Worm (Caenorhabditis elegans) whole organism, early embryonic: ENCODE data around the gene srx-96.

ENCODE experiments used
- B0310.2 ChIP-seq: sonication (generic microtip); optimal IDR thresholded peaks from 2 replicates; lab custom pipeline; 2016; ENCODE audit warnings: mild to moderate bottlenecking, missing genetic modification characterization, missing compliant biosample characterization
- F13C5.2 ChIP-seq: sonication (generic microtip); optimal IDR thresholded peaks from 2 replicates; lab custom pipeline; 2017; ENCODE audit warnings: mild to moderate bottlenecking, missing genetic modification characterization, inconsistent platforms, missing compliant biosample characterization
- aly-1 ChIP-seq: sonication (generic microtip); optimal IDR thresholded peaks from 2 replicates; lab custom pipeline; 2016; ENCODE audit warnings: missing genetic modification characterization, missing compliant biosample characterization
- ama-1 ChIP-seq: fragments of 150-350 bp; optimal IDR thresholded peaks from 2 replicates; lab custom pipeline; 2014
- ceh-13 ChIP-seq: fragments of 200-800 bp; sonication (Bioruptor generic); optimal IDR thresholded peaks from 2 replicates; lab custom pipeline; 2018; ENCODE audit warnings: mild to moderate bottlenecking, missing genetic modification characterization, missing compliant biosample characterization
- ceh-36 ChIP-seq: sonication (generic microtip); optimal IDR thresholded peaks from 2 replicates; lab custom pipeline; 2016; ENCODE audit warnings: missing genetic modification characterization, inconsistent platforms, missing compliant biosample characterization
- ets-7 ChIP-seq: sonication (generic microtip); optimal IDR thresholded peaks from 2 replicates; lab custom pipeline; 2016; ENCODE audit warnings: missing genotype, missing genetic modification characterization, missing compliant biosample characterization
- flt-1 ChIP-seq: fragments of 200-800 bp; sonication (Bioruptor generic); IDR thresholded peaks from 2 replicates; pipeline ENCODE4 v1.3.6; 2022; ENCODE audit warnings: missing genetic modification characterization, missing compliant biosample characterization
- hmbx-1 ChIP-seq: sonication (generic microtip); optimal IDR thresholded peaks from 2 replicates; lab custom pipeline; 2016; ENCODE audit warnings: mild to moderate bottlenecking, missing genetic modification characterization, missing compliant biosample characterization
- hmg-4 ChIP-seq: fragments of 200-800 bp; sonication (Bioruptor generic); optimal IDR thresholded peaks from 2 replicates; lab custom pipeline; 2018; ENCODE audit warnings: mild to moderate bottlenecking, missing genetic modification characterization, missing compliant biosample characterization
- hnd-1 ChIP-seq: sonication (generic microtip); optimal IDR thresholded peaks from 2 replicates; lab custom pipeline; 2016; ENCODE audit warnings: missing genetic modification characterization, missing compliant biosample characterization
- pes-1 ChIP-seq: fragments of 200-800 bp; sonication (Bioruptor generic); IDR thresholded peaks from 2 replicates; pipeline ENCODE4 v1.3.6; 2022; ENCODE audit warnings: missing genetic modification reagents, missing genetic modification characterization, missing compliant biosample characterization
- scrt-1 ChIP-seq: fragments of 200-800 bp; sonication (Bioruptor generic); IDR thresholded peaks from 2 replicates; pipeline ENCODE4 v1.3.6; 2022; ENCODE audit warnings: missing genetic modification characterization, missing compliant biosample characterization
- sea-1 ChIP-seq: fragments of 200-800 bp; sonication (Bioruptor generic); conservative IDR thresholded peaks from 2 replicates; pipeline ENCODE4 v1.3.6; 2022; ENCODE audit warnings: missing genetic modification characterization, missing compliant biosample characterization
- tbx-11 ChIP-seq: fragments of 200-800 bp; sonication (Bioruptor generic); IDR thresholded peaks from 2 replicates; pipeline ENCODE4 v1.3.6; 2022; ENCODE audit warnings: missing genetic modification characterization, missing compliant biosample characterization
- tbx-37 ChIP-seq: fragments of 200-800 bp; sonication (Bioruptor generic); conservative IDR thresholded peaks from 2 replicates; pipeline ENCODE4 v1.3.6; 2022; ENCODE audit warnings: missing genetic modification reagents, missing genetic modification characterization, missing compliant biosample characterization
- tra-4 ChIP-seq: sonication (generic microtip); optimal IDR thresholded peaks from 2 replicates; lab custom pipeline; 2017; ENCODE audit warnings: missing genetic modification characterization, missing compliant biosample characterization

The srx-96 gene

DNA sequence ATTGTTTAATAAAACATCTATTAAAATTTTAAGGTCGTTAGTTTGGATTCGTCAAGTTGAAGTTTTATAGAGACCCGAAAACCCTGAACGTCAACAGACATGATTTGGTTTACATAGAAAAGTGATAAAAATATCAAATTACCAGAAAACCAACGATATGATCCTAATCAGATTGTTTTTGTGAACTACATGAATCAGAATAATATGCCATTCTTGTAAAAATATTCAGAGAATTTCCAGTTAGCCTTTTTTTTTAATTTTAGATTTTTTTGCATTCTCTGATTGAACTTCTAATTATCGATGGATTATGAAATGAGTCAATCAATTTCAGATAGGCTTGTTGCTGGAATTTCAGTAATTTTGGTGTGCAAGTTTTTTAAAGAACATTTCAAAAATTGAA, at the start of gene srx-96:
TSS of gene srx-96 (plus strand) at position 301 of the 400 bp plus-strand sequence.
- no peak for TF ChIP-seq ceh-13 (GFP tag; lab: Kevin White, UChicago)
- TF ChIP-seq F13C5.2 (tag; lab: Kevin White, UChicago) = no peak
- no peak for TF ChIP-seq hnd-1 (tag; lab: Kevin White, UChicago)
- TF ChIP-seq aly-1 (tag; lab: Kevin White, UChicago) = no peak
- TF ChIP-seq tbx-37 = no peak
- TF ChIP-seq flt-1 (GFP tag; lab: Robert Waterston, UW) = no peak
- TF ChIP-seq hmbx-1 = no peak
- no peak for TF ChIP-seq hmg-4
- TF ChIP-seq ceh-36 (tag; lab: Kevin White, UChicago) = no peak
- no peak for TF ChIP-seq pes-1 (GFP tag; lab: Robert Waterston, UW)
- TF ChIP-seq sea-1 (GFP tag; lab: Robert Waterston, UW) = no peak
- no peak for TF ChIP-seq tra-4 (tag; lab: Kevin White, UChicago)
- no peak for TF ChIP-seq ets-7 (tag; lab: Kevin White, UChicago)
- no peak for TF ChIP-seq scrt-1 (GFP tag; lab: Robert Waterston, UW)
- no peak for TF ChIP-seq B0310.2 (tag; lab: Kevin White, UChicago)

ce11 chrV:13664340-13664916, 46.7 kb upstream of the srx-96 start:
- no peak for TF ChIP-seq hmg-4
- no peak for TF ChIP-seq tra-4 (tag; lab: Kevin White, UChicago)
- TF ChIP-seq ama-1 = no peak
- no peak for TF ChIP-seq tbx-11 (GFP tag; lab: Robert Waterston, UW)
- TF ChIP-seq hnd-1 (tag; lab: Kevin White, UChicago) = no peak
- no peak for TF ChIP-seq flt-1 (GFP tag; lab: Robert Waterston, UW)
- TF ChIP-seq hmbx-1 = no peak
- TF ChIP-seq pes-1 (GFP tag; lab: Robert Waterston, UW) = no peak
- no peak for TF ChIP-seq sea-1 (GFP tag; lab: Robert Waterston, UW)

- no peak for TF ChIP-seq ceh-13 (GFP tag; lab: Kevin White, UChicago)
- TF ChIP-seq ets-7 (tag; lab: Kevin White, UChicago) = no peak
- no peak for TF ChIP-seq hmbx-1
- no peak for TF ChIP-seq F13C5.2 (tag; lab: Kevin White, UChicago)
- TF ChIP-seq hnd-1 (tag; lab: Kevin White, UChicago) = no peak
- TF ChIP-seq tbx-11 (GFP tag; lab: Robert Waterston, UW) = no peak
- TF ChIP-seq ama-1 = no peak
- TF ChIP-seq scrt-1 (GFP tag; lab: Robert Waterston, UW) = no peak
- no peak for TF ChIP-seq ceh-36 (tag; lab: Kevin White, UChicago)
- TF ChIP-seq flt-1 (GFP tag; lab: Robert Waterston, UW) = no peak
Observed at ce11 chrV:13665089-13665488, 46.1 kb upstream of the srx-96 start, which contains the start of gene rde-12. rde-12 (plus strand) TSS chrV:13665389.

ce11 chrV:13666460-13666859, 44.7 kb upstream of the srx-96 start:
- TF ChIP-seq ets-7 (tag; lab: Kevin White, UChicago) (no peak), tra-4 (tag; lab: Kevin White, UChicago) (no peak), F13C5.2 (tag; lab: Kevin White, UChicago) (no peak), ama-1 (no peak), sea-1 (GFP tag; lab: Robert Waterston, UW) (no peak), hmg-4 (no peak), B0310.2 (tag; lab: Kevin White, UChicago) (no peak), hmbx-1 (no peak), pes-1 (GFP tag; lab: Robert Waterston, UW) (no peak), tbx-37 (no peak), hnd-1 (tag; lab: Kevin White, UChicago) (no peak), aly-1 (tag; lab: Kevin White, UChicago) (no peak), scrt-1 (GFP tag; lab: Robert Waterston, UW) (no peak), flt-1 (GFP tag; lab: Robert Waterston, UW) (no peak), tbx-11 (GFP tag; lab: Robert Waterston, UW) (no peak), ceh-36 (tag; lab: Kevin White, UChicago) (no peak), ceh-13 (GFP tag; lab: Kevin White, UChicago) (no peak)

DNA sequence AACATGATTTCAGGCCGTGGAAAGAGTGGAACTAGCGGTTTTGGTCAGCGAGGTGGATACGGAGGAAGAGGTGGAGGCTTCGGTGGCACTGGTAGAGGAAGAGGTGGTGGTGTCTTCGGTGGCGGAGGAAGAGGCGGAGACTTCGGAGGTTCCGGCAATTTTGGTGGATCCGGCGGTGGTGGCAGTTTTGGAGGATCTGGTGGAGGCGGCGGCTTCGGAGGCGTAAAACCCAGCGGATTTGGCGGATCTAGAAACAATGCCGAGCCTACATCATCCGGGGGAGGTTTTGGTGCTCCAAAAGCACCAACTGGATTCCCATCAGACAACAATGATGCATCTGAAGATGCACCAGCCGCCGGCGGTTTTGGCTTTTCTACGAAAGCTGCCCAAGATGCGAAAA, 42.8 kb upstream of the srx-96 start:
- 0 out of 2 replicates have a peak, but pooled peaks have one; percentile 18 for TF ChIP-seq pes-1 (GFP tag; lab: Robert Waterston, UW)
- TF ChIP-seq hmg-4 = no peak

DNA sequence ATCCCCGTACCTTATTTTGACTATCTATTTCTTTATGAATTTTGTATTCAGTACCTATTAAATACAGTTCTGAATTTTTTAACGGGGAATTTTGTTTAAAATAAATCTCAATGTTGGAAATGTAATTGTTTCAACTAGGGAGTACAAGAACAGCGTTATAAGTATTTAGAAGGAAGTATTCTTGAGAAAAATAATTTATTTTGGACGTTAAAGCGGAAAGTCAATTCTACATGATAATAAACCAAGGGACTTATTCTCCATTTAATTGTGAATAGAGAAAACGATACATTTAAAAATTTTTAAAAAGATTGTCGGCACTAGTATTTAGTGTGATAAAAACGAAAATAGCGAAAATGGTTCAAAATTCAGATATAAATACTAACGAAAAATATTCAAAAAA, 42.0 kb upstream of the srx-96 start:
- TF ChIP-seq hmg-4 (no peak), hmbx-1 (no peak), ets-7 (tag; lab: Kevin White, UChicago) (no peak), sea-1 (GFP tag; lab: Robert Waterston, UW) (no peak), tra-4 (tag; lab: Kevin White, UChicago) (no peak), aly-1 (tag; lab: Kevin White, UChicago) (no peak), pes-1 (GFP tag; lab: Robert Waterston, UW) (no peak), ama-1 (no peak), ceh-36 (tag; lab: Kevin White, UChicago) (no peak), hnd-1 (tag; lab: Kevin White, UChicago) (no peak), F13C5.2 (tag; lab: Kevin White, UChicago) (no peak), flt-1 (GFP tag; lab: Robert Waterston, UW) (no peak)

- TF ChIP-seq ama-1 = no peak
- no peak for TF ChIP-seq tbx-37
- no peak for TF ChIP-seq hnd-1 (tag; lab: Kevin White, UChicago)
Observed at ce11 chrV:13671911-13672639, 39.1 kb upstream of the srx-96 start, which contains the start of the genes mip-2 and F58G11.4. mip-2 (minus strand) TSS chrV:13671958. F58G11.4 (plus strand) TSS chrV:13672589.
